Worm (Caenorhabditis elegans): Measurements from ENCODE around the gene inx-10.

inx-10 gene

DNA sequence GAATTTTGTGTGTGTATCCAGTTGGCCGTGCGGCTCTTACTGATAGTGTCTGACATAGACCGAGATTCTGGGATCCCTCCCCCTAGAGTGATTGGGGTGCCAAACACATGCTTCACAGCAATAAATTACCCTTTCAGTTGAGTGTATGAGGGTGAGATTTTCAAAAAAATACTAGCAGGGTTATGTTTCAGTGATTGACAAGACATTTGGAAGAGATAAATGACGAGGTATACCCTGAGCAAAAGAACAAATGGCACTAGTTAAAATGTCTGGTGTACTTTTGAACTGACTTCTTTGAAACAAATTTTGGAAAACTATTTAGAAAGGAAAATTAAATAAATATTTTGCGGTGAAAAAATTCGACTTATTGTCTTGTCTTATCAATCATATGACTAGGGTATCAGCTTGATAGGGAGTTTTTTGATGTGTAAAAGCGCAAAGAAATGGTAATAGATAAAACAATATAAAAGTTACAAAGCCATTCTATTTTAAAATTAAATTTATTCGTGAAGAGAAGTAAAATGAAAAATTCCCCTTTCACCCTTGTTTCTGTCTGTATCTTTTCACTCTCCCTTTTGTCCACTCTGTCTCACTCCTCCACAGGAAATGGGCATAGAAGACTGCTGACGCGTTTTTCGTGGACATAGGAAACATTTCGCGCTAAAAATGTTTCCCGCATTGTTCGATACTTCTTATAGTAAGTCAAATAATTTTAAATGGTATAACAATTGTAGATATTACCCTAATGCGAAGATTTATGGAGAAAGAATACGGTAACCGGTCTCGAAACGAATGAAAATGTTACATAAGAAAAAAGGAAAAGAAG, 36.1 kb upstream of the inx-10 start, which contains the start of gene glo-4 (continued):
- peak; percentile 57 for TF ChIP-seq ztf-4 (tag; optimal IDR thresholded peaks at IDR 0.05)
- TF ChIP-seq elt-2 (tag; optimal IDR thresholded peaks at IDR 0.05) = peak; percentile 64
- peak; percentile 81 for TF ChIP-seq xbp-1 (tag; optimal IDR thresholded peaks at IDR 0.05)
- TF ChIP-seq lin-15B (tag; optimal IDR thresholded peaks at IDR 0.05) = peak; percentile 54
- TF ChIP-seq unc-130 (tag; optimal IDR thresholded peaks at IDR 0.05) = no peak
- TF ChIP-seq ceh-8 (GFP tag; optimal IDR thresholded peaks at IDR 0.05) = peak; percentile 66
- peak; percentile 91 for TF ChIP-seq swsn-7 (tag; optimal IDR thresholded peaks at IDR 0.05)
- peak; percentile 83 to 84 (median 83) for TF ChIP-seq ceh-82 (tag; optimal IDR thresholded peaks at IDR 0.05)
- TF ChIP-seq egl-27 (tag; optimal IDR thresholded peaks at IDR 0.05) = no peak
- peak; percentile 92 for TF ChIP-seq snu-23 (GFP tag; optimal IDR thresholded peaks at IDR 0.05)
- peak; percentile 58 for TF ChIP-seq fos-1 (tag; optimal IDR thresholded peaks at IDR 0.05)
- peak; percentile 66 for TF ChIP-seq isw-1 (GFP tag; IDR thresholded peaks at IDR 0.05)
- TF ChIP-seq ets-5 (GFP tag; IDR thresholded peaks at IDR 0.05) = no peak
- TF ChIP-seq hlh-4 (tag; optimal IDR thresholded peaks at IDR 0.05) = no peak
- TF ChIP-seq ceh-90 (tag; optimal IDR thresholded peaks at IDR 0.05) = peak; percentile 4
- TF ChIP-seq nhr-20 (tag; optimal IDR thresholded peaks at IDR 0.05) = peak; percentile 90
- TF ChIP-seq lin-39 (tag; optimal IDR thresholded peaks at IDR 0.05) = peak; percentile 34
- peak; percentile 67 for TF ChIP-seq dsc-1 (tag; optimal IDR thresholded peaks at IDR 0.05)
- TF ChIP-seq pax-3 (tag; optimal IDR thresholded peaks at IDR 0.05) = no peak
- peak; percentile 91 for TF ChIP-seq nhr-85 (tag)
- TF ChIP-seq pqm-1 (tag; optimal IDR thresholded peaks at IDR 0.05) = no peak
- TF ChIP-seq aly-2 (tag; optimal IDR thresholded peaks at IDR 0.05) = peak; percentile 58
- peak; percentile 74 to 87 (median 83) for TF ChIP-seq dpl-1 (GFP tag; optimal IDR thresholded peaks at IDR 0.05)
- TF ChIP-seq unc-86 (tag; optimal IDR thresholded peaks at IDR 0.05) = peak; percentile 83
- TF ChIP-seq C04F5.9 (tag; optimal IDR thresholded peaks at IDR 0.05) = peak; percentile 26
- TF ChIP-seq ama-1 (optimal IDR thresholded peaks at IDR 0.05) = peak; percentile 46
- peak; percentile 94 for TF ChIP-seq lin-14 (GFP tag; optimal IDR thresholded peaks at IDR 0.05)
- no peak for TF ChIP-seq C34B4.2 (tag; optimal IDR thresholded peaks at IDR 0.05)
- peak; percentile 77 for TF ChIP-seq nhr-19 (GFP tag; conservative IDR thresholded peaks at IDR 0.05)
- no peak for TF ChIP-seq nhr-84 (tag; optimal IDR thresholded peaks at IDR 0.05)
- peak; percentile 52 for TF ChIP-seq skn-1 (tag; optimal IDR thresholded peaks at IDR 0.05)
- peak; percentile 96 for TF ChIP-seq mep-1 (tag; optimal IDR thresholded peaks at IDR 0.05)
- no peak for TF ChIP-seq unc-98 (GFP tag; IDR thresholded peaks at IDR 0.05)
- peak; percentile 78 for TF ChIP-seq rnt-1 (tag; optimal IDR thresholded peaks at IDR 0.05)
- TF ChIP-seq fkh-4 (tag; optimal IDR thresholded peaks at IDR 0.05; ENCODE audit: borderline replicate concordance) = no peak
- peak; percentile 35 for TF ChIP-seq zag-1 (tag; optimal IDR thresholded peaks at IDR 0.05)
- TF ChIP-seq mdl-1 (tag; optimal IDR thresholded peaks at IDR 0.05) = peak in 1 of 2 experiments; percentile 68
- TF ChIP-seq tlp-1 (tag; optimal IDR thresholded peaks at IDR 0.05) = no peak
- peak in 1 of 2 experiments; percentile 38 for TF ChIP-seq ztf-11 (tag; optimal IDR thresholded peaks at IDR 0.05)
- TF ChIP-seq jun-1 (tag; optimal IDR thresholded peaks at IDR 0.05) = peak; percentile 9
- TF ChIP-seq efl-3 (GFP tag; optimal IDR thresholded peaks at IDR 0.05) = no peak
- peak; percentile 57; the same call in 1 of the 2 replicates for TF ChIP-seq grh-1 (GFP tag; IDR thresholded peaks at IDR 0.05)
- TF ChIP-seq tbx-2 (tag; optimal IDR thresholded peaks at IDR 0.05) = peak; percentile 90
- TF ChIP-seq sptf-1 (tag; optimal IDR thresholded peaks at IDR 0.05) = no peak
- peak; percentile 25 for TF ChIP-seq zip-4 (GFP tag; optimal IDR thresholded peaks at IDR 0.05)
- no peak for TF ChIP-seq ceh-88 (GFP tag; IDR thresholded peaks at IDR 0.05)
- TF ChIP-seq lin-13 (GFP tag; optimal IDR thresholded peaks at IDR 0.05) = peak; percentile 49
- no peak for TF ChIP-seq alr-1 (tag; optimal IDR thresholded peaks at IDR 0.05; ENCODE audit: borderline replicate concordance)
- no peak for TF ChIP-seq ceh-63 (GFP tag; optimal IDR thresholded peaks at IDR 0.05)
- TF ChIP-seq nhr-47 (tag; optimal IDR thresholded peaks at IDR 0.05) = peak; percentile 85
- TF ChIP-seq nhr-77 (tag; optimal IDR thresholded peaks at IDR 0.05) = peak; percentile 75
- peak; percentile 48 for TF ChIP-seq F16B12.6 (tag; optimal IDR thresholded peaks at IDR 0.05)
